Fruit fly (Drosophila melanogaster): Measurements from ENCODE around the gene CG12725.
A peak's percentile ranks its signal among the peaks of the same experiment; 100 is the strongest.

Gene CG12725

dm6 chrX:13370306-13370705, 32.4 kb downstream of the CG12725 start, which contains the start of gene CG1640:
CG1640 (plus strand) TSS chrX:13370606.
- no peak for TF ChIP-seq tai (GFP tag; optimal IDR thresholded peaks at IDR 0.05)
- TF ChIP-seq CG9705 (GFP tag; optimal IDR thresholded peaks at IDR 0.05), result no peak
- TF ChIP-seq N (GFP tag; optimal IDR thresholded peaks at IDR 0.05), result no peak
- no peak for TF ChIP-seq Abd-B (GFP tag; optimal IDR thresholded peaks at IDR 0.05)
- TF ChIP-seq Sp1 (GFP tag; optimal IDR thresholded peaks at IDR 0.05), result no peak

DNA sequence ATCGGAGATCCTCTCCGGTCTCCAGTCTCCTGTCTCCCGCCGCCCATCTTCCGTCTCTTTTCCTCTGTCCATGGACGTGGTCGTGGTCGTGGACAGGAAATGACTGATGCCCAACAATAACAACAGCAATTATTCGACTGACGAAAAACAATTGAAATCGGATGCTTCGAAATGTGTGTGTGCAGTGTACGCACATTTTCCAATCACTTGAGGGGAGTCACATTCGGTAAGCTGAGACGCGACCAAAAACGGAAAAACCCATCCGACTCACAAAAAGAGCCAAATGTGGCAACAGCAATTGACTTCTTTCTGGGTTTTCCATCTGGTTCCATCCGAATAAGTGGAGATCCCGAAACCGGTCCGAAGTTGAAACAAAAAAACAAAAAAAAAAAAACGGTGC, 33.2 kb downstream of the CG12725 start:
- no peak for TF ChIP-seq Abd-B (GFP tag; optimal IDR thresholded peaks at IDR 0.05)
- TF ChIP-seq woc (GFP tag; optimal IDR thresholded peaks at IDR 0.05), result no peak
- no peak for TF ChIP-seq brk (GFP tag; optimal IDR thresholded peaks at IDR 0.05)
- TF ChIP-seq usp (GFP tag; optimal IDR thresholded peaks at IDR 0.05), result no peak
- TF ChIP-seq h (GFP tag; optimal IDR thresholded peaks at IDR 0.05), result no peak
- TF ChIP-seq tai (GFP tag; optimal IDR thresholded peaks at IDR 0.05), result no peak
- no peak for TF ChIP-seq Rel (GFP tag; optimal IDR thresholded peaks at IDR 0.05)
- TF ChIP-seq Rel (tag; optimal IDR thresholded peaks at IDR 0.05), result no peak
- no peak for TF ChIP-seq sv (GFP tag; optimal IDR thresholded peaks at IDR 0.05)
- TF ChIP-seq ey (GFP tag; optimal IDR thresholded peaks at IDR 0.05), result no peak
- TF ChIP-seq psq (GFP tag; optimal IDR thresholded peaks at IDR 0.05), result no peak
- TF ChIP-seq dmrt93B (GFP tag; optimal IDR thresholded peaks at IDR 0.05), result no peak
- no peak for TF ChIP-seq rgr (GFP tag; optimal IDR thresholded peaks at IDR 0.05)
- no peak for TF ChIP-seq Jra (GFP tag; optimal IDR thresholded peaks at IDR 0.05)
- no peak for TF ChIP-seq Myc (optimal IDR thresholded peaks at IDR 0.05)
- no peak for TF ChIP-seq Hr78 (GFP tag; optimal IDR thresholded peaks at IDR 0.05)
- TF ChIP-seq Hnf4 (GFP tag; optimal IDR thresholded peaks at IDR 0.05), result no peak
- TF ChIP-seq Dif (GFP tag; optimal IDR thresholded peaks at IDR 0.05; ENCODE audit: partially characterized antibody), result no peak
- no peak for TF ChIP-seq CrebA (GFP tag; optimal IDR thresholded peaks at IDR 0.05; ENCODE audit: borderline replicate concordance)

- no peak for TF ChIP-seq Dfd (GFP tag; optimal IDR thresholded peaks at IDR 0.05)
- TF ChIP-seq h (GFP tag; optimal IDR thresholded peaks at IDR 0.05), result peak; percentile 21
- peak; percentile 31 for TF ChIP-seq HLH106 (tag; optimal IDR thresholded peaks at IDR 0.05)
- TF ChIP-seq usp (GFP tag; optimal IDR thresholded peaks at IDR 0.05), result no peak
Measured at dm6 chrX:13368149-13368548, 34.5 kb downstream of the CG12725 start, which contains the start of gene dmrt11E. dmrt11E (plus strand) TSS chrX:13368191.

- TF ChIP-seq psq (GFP tag; optimal IDR thresholded peaks at IDR 0.05) (no peak), jim (GFP tag; optimal IDR thresholded peaks at IDR 0.05) (no peak), CG9705 (GFP tag; optimal IDR thresholded peaks at IDR 0.05) (no peak), Hr78 (GFP tag; optimal IDR thresholded peaks at IDR 0.05) (no peak), Hr83 (GFP tag; optimal IDR thresholded peaks at IDR 0.05; ENCODE audit: poor library complexity, severe bottlenecking) (no peak), sage (GFP tag; optimal IDR thresholded peaks at IDR 0.05) (no peak), pan (optimal IDR thresholded peaks at IDR 0.05) (no peak), Mio (GFP tag; optimal IDR thresholded peaks at IDR 0.05) (no peak), CrebA (GFP tag; optimal IDR thresholded peaks at IDR 0.05; ENCODE audit: borderline replicate concordance) (no peak), Sp1 (GFP tag; optimal IDR thresholded peaks at IDR 0.05) (no peak), HLH106 (tag; optimal IDR thresholded peaks at IDR 0.05) (no peak), Vsx2 (GFP tag; optimal IDR thresholded peaks at IDR 0.05; ENCODE audit: partially characterized antibody) (no peak), h (GFP tag; optimal IDR thresholded peaks at IDR 0.05) (no peak), br (GFP tag; optimal IDR thresholded peaks at IDR 0.05) (no peak), N (GFP tag; optimal IDR thresholded peaks at IDR 0.05) (no peak), ey (GFP tag; optimal IDR thresholded peaks at IDR 0.05) (no peak), Myc (optimal IDR thresholded peaks at IDR 0.05) (no peak), foxo (GFP tag; optimal IDR thresholded peaks at IDR 0.05) (no peak)
Measured at dm6 chrX:13358948-13359347, 43.7 kb downstream of the CG12725 start, which contains the start of gene Syt12. Syt12 (plus strand) TSS chrX:13359248.

DNA sequence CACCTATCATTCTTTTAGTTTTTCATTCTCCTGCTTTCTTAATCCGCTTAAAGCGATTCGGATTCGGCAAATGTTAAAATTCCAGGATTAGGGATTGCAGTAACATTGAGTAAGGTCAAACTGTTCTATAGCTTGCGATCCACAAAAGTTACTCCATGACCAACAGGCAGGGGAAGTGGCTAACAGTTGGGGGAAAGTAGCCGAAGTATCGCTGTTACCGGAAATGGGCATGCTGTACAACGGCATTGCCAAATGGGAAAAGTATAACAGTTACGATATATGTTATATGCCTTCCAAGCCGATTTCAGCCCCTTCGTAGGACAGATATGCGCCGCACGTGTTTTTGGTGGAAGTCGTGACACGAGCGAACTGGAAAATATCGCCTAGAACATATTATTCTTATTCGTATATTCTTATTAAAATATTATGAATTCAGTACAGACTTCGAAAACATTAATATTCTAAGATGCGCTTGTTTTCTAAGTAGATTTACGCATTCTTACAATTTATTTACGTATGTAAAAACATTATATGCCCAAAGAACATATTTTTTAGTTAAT, 44.3 kb downstream of the CG12725 start:
- TF ChIP-seq CG32264 (GFP tag; optimal IDR thresholded peaks at IDR 0.05) (no peak), Hr78 (GFP tag; optimal IDR thresholded peaks at IDR 0.05) (no peak), jim (GFP tag; optimal IDR thresholded peaks at IDR 0.05) (no peak), CrebA (GFP tag; optimal IDR thresholded peaks at IDR 0.05; ENCODE audit: borderline replicate concordance) (no peak), woc (GFP tag; optimal IDR thresholded peaks at IDR 0.05) (peak; percentile 18), Myc (optimal IDR thresholded peaks at IDR 0.05) (peak; percentile 40)

All from whole organism, wandering third instar larva.